Fruit fly (Drosophila melanogaster): Measurements from ENCODE around the gene CG34043.

Gene CG34043

dm6 chr2L:10305538-10306147, 25.0 kb upstream of the CG34043 start:
- TF ChIP-seq sv (GFP tag; optimal IDR thresholded peaks at IDR 0.05) (no peak), Rel (GFP tag; optimal IDR thresholded peaks at IDR 0.05) (no peak), Rel (tag; optimal IDR thresholded peaks at IDR 0.05) (peak; percentile 92), Hr78 (GFP tag; optimal IDR thresholded peaks at IDR 0.05) (no peak), fru (GFP tag; optimal IDR thresholded peaks at IDR 0.05) (no peak), N (GFP tag; optimal IDR thresholded peaks at IDR 0.05) (no peak), usp (GFP tag; optimal IDR thresholded peaks at IDR 0.05) (no peak)

- peak; percentile 21 for TF ChIP-seq HLH106 (tag; optimal IDR thresholded peaks at IDR 0.05)
- TF ChIP-seq Hnf4 (GFP tag; optimal IDR thresholded peaks at IDR 0.05): no peak
- TF ChIP-seq Rel (GFP tag; optimal IDR thresholded peaks at IDR 0.05): no peak
- peak; percentile 70 for TF ChIP-seq Rel (tag; optimal IDR thresholded peaks at IDR 0.05)
- TF ChIP-seq sv (GFP tag; optimal IDR thresholded peaks at IDR 0.05): no peak
- TF ChIP-seq woc (GFP tag; optimal IDR thresholded peaks at IDR 0.05): peak; percentile 69
Observed at dm6 chr2L:10303786-10304185, 23.1 kb upstream of the CG34043 start, which contains the start of gene nmd. Gene nmd (minus strand): TSS chr2L:10303947.

- TF ChIP-seq Hnf4 (GFP tag; optimal IDR thresholded peaks at IDR 0.05) (no peak), h (GFP tag; optimal IDR thresholded peaks at IDR 0.05) (no peak), sv (GFP tag; optimal IDR thresholded peaks at IDR 0.05) (no peak), ey (GFP tag; optimal IDR thresholded peaks at IDR 0.05) (no peak), rgr (GFP tag; optimal IDR thresholded peaks at IDR 0.05) (no peak), OdsH (GFP tag; optimal IDR thresholded peaks at IDR 0.05) (no peak), lola (GFP tag; optimal IDR thresholded peaks at IDR 0.05) (no peak), Rel (GFP tag; optimal IDR thresholded peaks at IDR 0.05) (no peak), Rel (tag; optimal IDR thresholded peaks at IDR 0.05) (no peak), dsf (GFP tag; optimal IDR thresholded peaks at IDR 0.05; ENCODE audit: borderline replicate concordance) (no peak), dl (GFP tag; optimal IDR thresholded peaks at IDR 0.05; ENCODE audit: insufficient read depth in 1 of 2, partially characterized antibody in 2 of 2) (no peak), Mio (GFP tag; optimal IDR thresholded peaks at IDR 0.05) (no peak), sage (GFP tag; optimal IDR thresholded peaks at IDR 0.05) (no peak), tai (GFP tag; optimal IDR thresholded peaks at IDR 0.05) (no peak), Myc (optimal IDR thresholded peaks at IDR 0.05) (no peak), psq (GFP tag; optimal IDR thresholded peaks at IDR 0.05) (no peak), usp (GFP tag; optimal IDR thresholded peaks at IDR 0.05) (no peak), Abd-B (GFP tag; optimal IDR thresholded peaks at IDR 0.05) (no peak), br (GFP tag; optimal IDR thresholded peaks at IDR 0.05) (no peak), HLH106 (tag; optimal IDR thresholded peaks at IDR 0.05) (no peak), Dfd (GFP tag; optimal IDR thresholded peaks at IDR 0.05) (no peak)
Observed at dm6 chr2L:10301918-10302317, 21.2 kb upstream of the CG34043 start, which contains the start of gene CG13138. Gene CG13138 (minus strand): TSS chr2L:10302018.

dm6 chr2L:10299810-10300147, 19.1 kb upstream of the CG34043 start, which contains the start of gene CYLD:
Gene CYLD (minus strand): TSS chr2L:10299847.
- TF ChIP-seq Myc (optimal IDR thresholded peaks at IDR 0.05): no peak
- TF ChIP-seq HLH106 (tag; optimal IDR thresholded peaks at IDR 0.05): peak; percentile 60
- no peak for TF ChIP-seq sv (GFP tag; optimal IDR thresholded peaks at IDR 0.05)
- TF ChIP-seq woc (GFP tag; optimal IDR thresholded peaks at IDR 0.05): peak; percentile 4
- no peak for TF ChIP-seq N (GFP tag; optimal IDR thresholded peaks at IDR 0.05)
- peak; percentile 25 for TF ChIP-seq psq (GFP tag; optimal IDR thresholded peaks at IDR 0.05)
- TF ChIP-seq CrebA (GFP tag; optimal IDR thresholded peaks at IDR 0.05; ENCODE audit: borderline replicate concordance): no peak
- no peak for TF ChIP-seq pan (optimal IDR thresholded peaks at IDR 0.05)
- TF ChIP-seq CG32264 (GFP tag; optimal IDR thresholded peaks at IDR 0.05): no peak
- peak; percentile 14 for TF ChIP-seq ey (GFP tag; optimal IDR thresholded peaks at IDR 0.05)
- TF ChIP-seq dmrt93B (GFP tag; optimal IDR thresholded peaks at IDR 0.05): no peak
- no peak for TF ChIP-seq Dfd (GFP tag; optimal IDR thresholded peaks at IDR 0.05)
- TF ChIP-seq dl (GFP tag; optimal IDR thresholded peaks at IDR 0.05; ENCODE audit: insufficient read depth in 1 of 2, partially characterized antibody in 2 of 2): no peak
- peak; percentile 34 for TF ChIP-seq CG9705 (GFP tag; optimal IDR thresholded peaks at IDR 0.05)
- TF ChIP-seq dsf (GFP tag; optimal IDR thresholded peaks at IDR 0.05; ENCODE audit: borderline replicate concordance): no peak
- TF ChIP-seq Sp1 (GFP tag; optimal IDR thresholded peaks at IDR 0.05): no peak
- TF ChIP-seq h (GFP tag; optimal IDR thresholded peaks at IDR 0.05): no peak
- TF ChIP-seq Hnf4 (GFP tag; optimal IDR thresholded peaks at IDR 0.05): peak; percentile 70
- no peak for TF ChIP-seq Abd-B (GFP tag; optimal IDR thresholded peaks at IDR 0.05)
- no peak for TF ChIP-seq Hr83 (GFP tag; optimal IDR thresholded peaks at IDR 0.05; ENCODE audit: poor library complexity, severe bottlenecking)
- no peak for TF ChIP-seq Rel (GFP tag; optimal IDR thresholded peaks at IDR 0.05)
- TF ChIP-seq Rel (tag; optimal IDR thresholded peaks at IDR 0.05): no peak
- TF ChIP-seq Vsx2 (GFP tag; optimal IDR thresholded peaks at IDR 0.05; ENCODE audit: partially characterized antibody): no peak
- TF ChIP-seq Jra (GFP tag; optimal IDR thresholded peaks at IDR 0.05): peak; percentile 56
- no peak for TF ChIP-seq lola (GFP tag; optimal IDR thresholded peaks at IDR 0.05)
- TF ChIP-seq foxo (GFP tag; optimal IDR thresholded peaks at IDR 0.05): peak in 1 of 2 experiments; percentile 62
- TF ChIP-seq tai (GFP tag; optimal IDR thresholded peaks at IDR 0.05): no peak
- TF ChIP-seq brk (GFP tag; optimal IDR thresholded peaks at IDR 0.05): peak; percentile 68
- TF ChIP-seq Mio (GFP tag; optimal IDR thresholded peaks at IDR 0.05): no peak
- TF ChIP-seq Dif (GFP tag; optimal IDR thresholded peaks at IDR 0.05; ENCODE audit: partially characterized antibody): no peak
- TF ChIP-seq OdsH (GFP tag; optimal IDR thresholded peaks at IDR 0.05): peak; percentile 50
- TF ChIP-seq fru (GFP tag; optimal IDR thresholded peaks at IDR 0.05): no peak
- TF ChIP-seq Hr78 (GFP tag; optimal IDR thresholded peaks at IDR 0.05): no peak
- peak; percentile 7 for TF ChIP-seq sage (GFP tag; optimal IDR thresholded peaks at IDR 0.05)
- TF ChIP-seq GATAd (GFP tag; optimal IDR thresholded peaks at IDR 0.05): no peak
- no peak for TF ChIP-seq jim (GFP tag; optimal IDR thresholded peaks at IDR 0.05)
- no peak for TF ChIP-seq br (GFP tag; optimal IDR thresholded peaks at IDR 0.05)
- no peak for TF ChIP-seq usp (GFP tag; optimal IDR thresholded peaks at IDR 0.05)
- peak; percentile 64 for TF ChIP-seq rgr (GFP tag; optimal IDR thresholded peaks at IDR 0.05)
